Worm (Caenorhabditis elegans) whole organism, L3 larva: Measurements from ENCODE around the gene srh-95.

Experiments
- R02D3.7 ChIP-seq: fragments of 150-350 bp; optimal IDR thresholded peaks from 2 replicates; lab custom pipeline; 2014; ENCODE audit warnings: missing biosample characterization, missing genetic modification characterization
- ZK546.5 ChIP-seq: sonication (generic microtip); optimal IDR thresholded peaks from 2 replicates; lab custom pipeline; 2017; ENCODE audit warnings: missing biosample characterization, missing genetic modification characterization
- ama-1 ChIP-seq: fragments of 150-350 bp; optimal IDR thresholded peaks from 2 replicates; lab custom pipeline; 2018
- ceh-16 ChIP-seq: sonication (generic microtip); optimal IDR thresholded peaks from 2 replicates; lab custom pipeline; 2017; ENCODE audit warnings: missing biosample characterization, missing genetic modification characterization
- ceh-82 ChIP-seq: fragments of 150-350 bp; optimal IDR thresholded peaks from 2 replicates; lab custom pipeline; 2014; ENCODE audit warnings: missing biosample characterization, missing genetic modification characterization
- ceh-9 ChIP-seq: sonication (generic microtip); optimal IDR thresholded peaks from 2 replicates; lab custom pipeline; 2018; ENCODE audit warnings: missing biosample characterization, missing genetic modification characterization
- egl-27 ChIP-seq: sonication (generic microtip); optimal IDR thresholded peaks from 4 replicates; lab custom pipeline; 2017; ENCODE audit warnings: missing biosample characterization, missing genetic modification reagents, missing genetic modification characterization
- egl-5 ChIP-seq: fragments of 150-350 bp; optimal IDR thresholded peaks from 2 replicates; lab custom pipeline; 2017; ENCODE audit warnings: missing biosample characterization, missing genetic modification reagents, missing genetic modification characterization, inconsistent platforms
- elt-1 ChIP-seq: fragments of 150-350 bp; optimal IDR thresholded peaks from 2 replicates; lab custom pipeline; 2014; ENCODE audit warnings: missing biosample characterization, missing genetic modification characterization
- elt-2 ChIP-seq: sonication (generic microtip); optimal IDR thresholded peaks from 2 replicates; lab custom pipeline; 2016; ENCODE audit warnings: missing genetic modification reagents, mild to moderate bottlenecking, missing genetic modification characterization, missing compliant biosample characterization
- elt-3 ChIP-seq, 3 experiments: fragments of 150-350 bp in 1 of 3; sonication (generic microtip) in 2 of 3; optimal IDR thresholded peaks; 2 replicates in 2 of 3; 4 replicates in 1 of 3; lab custom pipeline; 2014 to 2017; ENCODE audit warnings: missing biosample characterization in 3 of 3, missing genetic modification characterization in 3 of 3
- eor-1 ChIP-seq, 2 experiments: fragments of 150-350 bp; optimal IDR thresholded peaks; 2 replicates each; lab custom pipeline; 2014 to 2018; ENCODE audit warnings: missing biosample characterization in 2 of 2, missing genetic modification characterization in 2 of 2
- fkh-2 ChIP-seq: fragments of 150-350 bp; optimal IDR thresholded peaks from 2 replicates; lab custom pipeline; 2014; ENCODE audit warnings: missing biosample characterization, missing genetic modification reagents, missing genetic modification characterization
- fos-1 ChIP-seq: fragments of 150-350 bp; optimal IDR thresholded peaks from 2 replicates; lab custom pipeline; 2014; ENCODE audit warnings: missing biosample characterization, missing genetic modification characterization
- lin-15B ChIP-seq: fragments of 150-350 bp; optimal IDR thresholded peaks from 2 replicates; lab custom pipeline; 2014; ENCODE audit warnings: missing biosample characterization, missing genetic modification characterization
- lin-39 ChIP-seq: fragments of 150-350 bp; optimal IDR thresholded peaks from 2 replicates; lab custom pipeline; 2018; ENCODE audit warnings: missing biosample characterization, missing genetic modification reagents, missing genetic modification characterization
- lsy-12 ChIP-seq: sonication (generic microtip); optimal IDR thresholded peaks from 2 replicates; lab custom pipeline; 2016; ENCODE audit warnings: mild to moderate bottlenecking, missing genetic modification characterization, missing compliant biosample characterization
- mdl-1 ChIP-seq: fragments of 150-350 bp; optimal IDR thresholded peaks from 2 replicates; lab custom pipeline; 2014; ENCODE audit warnings: missing biosample characterization, missing genetic modification characterization
- nfya-1 ChIP-seq: sonication (generic microtip); optimal IDR thresholded peaks from 2 replicates; lab custom pipeline; 2017; ENCODE audit warnings: missing genetic modification characterization, mild to moderate bottlenecking, missing compliant biosample characterization, antibody characterized with exemption, moderate library complexity; ENCODE audit not compliant: insufficient read depth
- nhr-11 ChIP-seq: fragments of 150-350 bp; optimal IDR thresholded peaks from 2 replicates; lab custom pipeline; 2014; ENCODE audit warnings: missing biosample characterization, missing genetic modification characterization
- nhr-23 ChIP-seq: fragments of 150-350 bp; optimal IDR thresholded peaks from 2 replicates; lab custom pipeline; 2014; ENCODE audit warnings: missing biosample characterization, missing genetic modification reagents, missing genetic modification characterization
- nhr-237 ChIP-seq: fragments of 150-350 bp; optimal IDR thresholded peaks from 2 replicates; lab custom pipeline; 2014; ENCODE audit warnings: missing biosample characterization, missing genetic modification characterization
- nhr-25 ChIP-seq: sonication (generic microtip); optimal IDR thresholded peaks from 2 replicates; lab custom pipeline; 2017; ENCODE audit warnings: missing biosample characterization, missing genetic modification characterization
- nhr-28 ChIP-seq: fragments of 150-350 bp; optimal IDR thresholded peaks from 2 replicates; lab custom pipeline; 2014; ENCODE audit warnings: missing biosample characterization, missing genetic modification characterization
- nhr-43 ChIP-seq: sonication (generic microtip); optimal IDR thresholded peaks from 2 replicates; lab custom pipeline; 2016; ENCODE audit warnings: mild to moderate bottlenecking, missing genetic modification characterization, missing compliant biosample characterization; ENCODE audit not compliant: poor library complexity, severe bottlenecking
- nhr-67 ChIP-seq: fragments of 150-350 bp; optimal IDR thresholded peaks from 2 replicates; lab custom pipeline; 2014; ENCODE audit warnings: missing biosample characterization, missing genetic modification characterization
- nhr-77 ChIP-seq: fragments of 150-350 bp; optimal IDR thresholded peaks from 2 replicates; lab custom pipeline; 2014; ENCODE audit warnings: missing biosample characterization, missing genetic modification characterization
- pha-4 ChIP-seq: fragments of 150-350 bp; optimal IDR thresholded peaks from 2 replicates; lab custom pipeline; 2014; ENCODE audit warnings: missing biosample characterization, missing genetic modification reagents, missing genetic modification characterization
- sea-2 ChIP-seq: fragments of 150-350 bp; sonication (generic microtip); optimal IDR thresholded peaks from 4 replicates; lab custom pipeline; 2014; ENCODE audit warnings: missing biosample characterization, missing genetic modification reagents, missing genetic modification characterization
- snpc-4 ChIP-seq: fragments of 150-350 bp; optimal IDR thresholded peaks from 2 replicates; lab custom pipeline; 2014; ENCODE audit warnings: missing biosample characterization, missing genetic modification characterization
- tbx-2 ChIP-seq: sonication (generic microtip); optimal IDR thresholded peaks from 2 replicates; lab custom pipeline; 2016; ENCODE audit warnings: mild to moderate bottlenecking, missing genetic modification characterization, missing compliant biosample characterization
- unc-39 ChIP-seq: sonication (generic microtip); optimal IDR thresholded peaks from 4 replicates; lab custom pipeline; 2017; ENCODE audit warnings: missing biosample characterization, missing genetic modification characterization
- zag-1 ChIP-seq: fragments of 150-350 bp; optimal IDR thresholded peaks from 2 replicates; lab custom pipeline; 2014; ENCODE audit warnings: missing biosample characterization, missing genetic modification characterization
- ztf-11 ChIP-seq: fragments of 150-350 bp; optimal IDR thresholded peaks from 2 replicates; lab custom pipeline; 2014; ENCODE audit warnings: missing biosample characterization, missing genetic modification characterization
- ztf-4 ChIP-seq: fragments of 150-350 bp; optimal IDR thresholded peaks from 2 replicates; lab custom pipeline; 2014; ENCODE audit warnings: missing biosample characterization, missing genetic modification characterization

Gene srh-95

ce11 chrV:16204888-16205287, 41.8 kb upstream of the srh-95 start, which contains the start of gene irld-26:
TSS of gene irld-26 (plus strand) at chrV:16205188.
- no peak for TF ChIP-seq ztf-11 (tag; lab: Kevin White, UChicago)
- no peak for TF ChIP-seq egl-5
- TF ChIP-seq egl-27 (tag; lab: Kevin White, UChicago) = no peak
- no peak for TF ChIP-seq R02D3.7
- TF ChIP-seq zag-1 (tag; lab: Kevin White, UChicago) = no peak
- no peak for TF ChIP-seq unc-39 (tag; lab: Kevin White, UChicago)
- TF ChIP-seq nhr-11 (tag; lab: Kevin White, UChicago) = no peak
- TF ChIP-seq ceh-9 (tag; lab: Kevin White, UChicago) = no peak
- no peak for TF ChIP-seq lin-15B
- TF ChIP-seq elt-1 (tag; lab: Kevin White, UChicago) = no peak
- no peak for TF ChIP-seq elt-2 (tag; lab: Kevin White, UChicago)
- no peak for TF ChIP-seq nhr-237 (tag; lab: Kevin White, UChicago)
- TF ChIP-seq snpc-4 = no peak
- no peak for TF ChIP-seq mdl-1
- TF ChIP-seq ama-1 = no peak
- no peak for TF ChIP-seq ztf-4 (tag; lab: Kevin White, UChicago)
- TF ChIP-seq nhr-23 (tag; lab: Kevin White, UChicago) = no peak
- TF ChIP-seq fos-1 (tag; lab: Kevin White, UChicago) = no peak
- TF ChIP-seq nhr-67 (tag; lab: Kevin White, UChicago) = no peak
- no peak for TF ChIP-seq nhr-77

- TF ChIP-seq ZK546.5 (tag; lab: Kevin White, UChicago) (no peak), snpc-4 (no peak), fos-1 (tag; lab: Kevin White, UChicago) (no peak), eor-1 (tag; optimal IDR thresholded peaks at IDR 0.05; lab: Kevin White, UChicago) (no peak), ceh-16 (no peak), elt-2 (tag; lab: Kevin White, UChicago) (no peak), tbx-2 (tag; lab: Kevin White, UChicago) (no peak), nhr-237 (tag; lab: Kevin White, UChicago) (no peak)
These were observed 36.8 kb upstream of the srh-95 start, which contains the start of gene oac-15 for ce11 chrV:16209837-16210236. TSS of gene oac-15 (minus strand) at chrV:16209937.

- no peak for TF ChIP-seq nhr-237 (tag; lab: Kevin White, UChicago)
- TF ChIP-seq fkh-2 (tag; lab: Kevin White, UChicago) = no peak
- no peak for TF ChIP-seq lin-39 (tag; lab: Kevin White, UChicago)
- TF ChIP-seq nhr-77 = no peak
- TF ChIP-seq pha-4 (tag; lab: Kevin White, UChicago) = no peak
- no peak for TF ChIP-seq egl-27 (tag; lab: Kevin White, UChicago)
- TF ChIP-seq ceh-16 = no peak
- TF ChIP-seq ztf-4 (tag; lab: Kevin White, UChicago) = no peak
- TF ChIP-seq R02D3.7 = no peak
- TF ChIP-seq ceh-82 (tag; lab: Kevin White, UChicago) = no peak
- TF ChIP-seq tbx-2 (tag; lab: Kevin White, UChicago) = no peak
- no peak for TF ChIP-seq ztf-11 (tag; lab: Kevin White, UChicago)
- TF ChIP-seq sea-2 = no peak
- no peak for TF ChIP-seq elt-2 (tag; lab: Kevin White, UChicago)
- TF ChIP-seq, all 47 proteins: peak for 0
These were observed 36.2 kb upstream of the srh-95 start, which contains the start of gene F11A5.16 for ce11 chrV:16210257-16211002. TSS of gene F11A5.16 (plus strand) at chrV:16210952.

- TF ChIP-seq lin-39 (tag; lab: Kevin White, UChicago) (no peak), nhr-28 (tag; lab: Kevin White, UChicago) (no peak), nhr-43 (tag; lab: Kevin White, UChicago) (peak; percentile 26), egl-5 (no peak)
These were observed 35.0 kb upstream of the srh-95 start for ce11 chrV:16211713-16212112.

- TF ChIP-seq elt-3 (tag; optimal IDR thresholded peaks at IDR 0.05; lab: Kevin White, UChicago) (peak in 2 of 3 experiments; percentile 26 to 43), nhr-23 (tag; lab: Kevin White, UChicago) (peak; percentile 39), lsy-12 (tag; lab: Kevin White, UChicago) (no peak), nhr-43 (tag; lab: Kevin White, UChicago) (peak; percentile 93), nhr-25 (peak; percentile 14), nfya-1 (no peak)
- TF ChIP-seq, all 47 proteins: peak for 4
These were observed 33.4 kb upstream of the srh-95 start for ce11 chrV:16213323-16213722.
